Fruit fly (Drosophila melanogaster): ENCODE measurements around the gene CG10365.

Gene CG10365

DNA sequence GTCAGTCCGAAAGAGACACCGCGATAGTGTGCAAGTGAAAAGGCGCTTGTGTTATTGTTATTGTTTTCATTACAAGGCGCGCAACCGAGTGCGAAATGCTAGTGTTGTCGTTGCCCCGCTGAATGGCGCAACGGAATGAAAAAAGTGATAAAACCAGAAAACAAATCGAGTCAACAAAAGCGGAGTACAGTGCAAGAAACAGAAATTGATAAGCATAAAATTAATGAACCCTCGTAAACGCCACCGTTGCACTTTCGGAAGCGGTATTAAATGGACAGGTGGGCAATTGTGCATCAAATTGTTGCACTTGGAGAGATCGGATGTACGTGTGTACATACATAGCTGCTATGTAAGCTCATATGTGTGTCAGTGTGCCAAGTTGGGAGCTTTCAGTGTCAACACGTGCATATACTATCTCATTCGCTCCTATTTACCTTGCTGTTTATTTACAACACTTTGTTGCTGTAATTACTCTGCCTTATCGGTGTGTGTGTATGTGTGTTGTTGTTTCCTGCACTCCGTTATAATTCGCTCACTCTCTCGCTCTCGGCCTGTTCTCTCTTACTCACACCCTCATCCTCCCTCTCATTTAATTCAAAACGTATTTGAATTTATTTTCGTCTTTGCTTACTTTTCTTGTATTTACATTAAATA, 377 bp downstream of the CG10365 start:
- TF ChIP-seq EcR (GFP tag; optimal IDR thresholded peaks at IDR 0.05) = peak in 1 of 2 experiments; percentile 11
- TF ChIP-seq CG8478 (optimal IDR thresholded peaks at IDR 0.05) = no peak

DNA sequence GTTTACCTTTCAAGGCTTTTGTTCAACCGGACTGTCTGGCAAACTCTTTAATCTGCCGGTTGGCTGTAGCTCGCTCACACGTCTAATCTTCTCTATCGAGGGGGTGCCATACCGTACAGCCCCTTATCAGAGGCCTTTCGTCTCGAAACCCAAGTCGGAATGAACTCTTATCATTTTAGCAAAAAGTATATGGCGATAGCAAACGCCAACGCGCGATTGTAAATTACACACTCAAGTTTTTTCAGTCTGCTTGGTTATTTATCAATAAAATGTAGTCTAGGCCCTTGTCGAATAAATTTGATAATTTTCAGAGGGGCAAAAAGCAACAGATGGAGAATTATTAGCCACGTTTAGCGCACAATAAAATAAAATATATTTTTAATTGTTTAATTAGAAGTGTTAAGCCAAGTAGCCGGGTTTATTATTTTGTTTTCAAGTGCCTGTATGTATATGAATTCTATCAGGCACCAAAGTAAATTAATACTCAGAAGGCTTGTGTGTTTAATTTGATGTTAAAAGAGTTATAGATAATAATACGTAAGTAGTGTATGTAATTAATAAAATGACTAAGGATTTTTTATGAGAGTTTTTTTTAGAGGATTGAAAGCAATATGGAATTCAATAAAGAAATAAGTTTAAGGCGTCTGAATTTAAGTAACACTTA, 1.8 kb downstream of the CG10365 start:
- TF ChIP-seq pan (optimal IDR thresholded peaks at IDR 0.05) (no peak), Dll (optimal IDR thresholded peaks at IDR 0.05) (no peak), usp (GFP tag; optimal IDR thresholded peaks at IDR 0.05) (no peak), psq (optimal IDR thresholded peaks at IDR 0.05) (no peak), EcR (GFP tag; optimal IDR thresholded peaks at IDR 0.05) (no peak), CG8478 (optimal IDR thresholded peaks at IDR 0.05) (no peak)

DNA sequence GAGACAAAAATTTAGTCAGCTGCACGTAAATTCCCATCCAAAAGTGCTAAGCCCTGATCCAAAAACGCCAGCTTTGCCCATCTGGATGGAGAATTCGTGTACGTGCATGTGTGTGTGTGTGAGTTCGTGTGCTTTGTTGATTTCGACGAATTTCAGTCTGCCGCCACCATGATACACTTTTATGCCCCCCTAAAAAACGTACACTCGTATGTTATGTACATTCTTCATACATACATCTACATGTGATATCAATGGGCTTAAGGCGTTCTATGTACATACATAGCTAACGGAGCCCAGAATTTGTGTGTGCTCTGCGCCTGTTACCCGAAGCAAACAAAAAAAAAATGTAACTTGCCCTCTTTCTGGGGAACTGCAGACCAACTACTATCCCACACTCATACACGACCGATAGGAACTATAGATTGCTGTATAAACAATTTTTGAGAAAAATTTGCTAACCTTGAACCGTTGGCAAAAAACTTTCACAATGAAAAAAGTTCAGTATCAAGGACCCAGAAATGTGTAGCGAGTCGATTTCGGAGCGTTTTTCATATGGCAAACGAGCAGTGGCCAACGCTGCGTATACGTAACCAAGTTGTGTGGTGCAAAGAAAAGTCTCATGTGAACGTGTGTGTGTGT, 2.7 kb downstream of the CG10365 start:
- TF ChIP-seq psq (optimal IDR thresholded peaks at IDR 0.05) = no peak
- no peak for TF ChIP-seq EcR (GFP tag; optimal IDR thresholded peaks at IDR 0.05)
- no peak for TF ChIP-seq pan (optimal IDR thresholded peaks at IDR 0.05)
- TF ChIP-seq usp (GFP tag; optimal IDR thresholded peaks at IDR 0.05) = no peak
- TF ChIP-seq Dll (optimal IDR thresholded peaks at IDR 0.05) = no peak
- TF ChIP-seq CG8478 (optimal IDR thresholded peaks at IDR 0.05) = no peak

DNA sequence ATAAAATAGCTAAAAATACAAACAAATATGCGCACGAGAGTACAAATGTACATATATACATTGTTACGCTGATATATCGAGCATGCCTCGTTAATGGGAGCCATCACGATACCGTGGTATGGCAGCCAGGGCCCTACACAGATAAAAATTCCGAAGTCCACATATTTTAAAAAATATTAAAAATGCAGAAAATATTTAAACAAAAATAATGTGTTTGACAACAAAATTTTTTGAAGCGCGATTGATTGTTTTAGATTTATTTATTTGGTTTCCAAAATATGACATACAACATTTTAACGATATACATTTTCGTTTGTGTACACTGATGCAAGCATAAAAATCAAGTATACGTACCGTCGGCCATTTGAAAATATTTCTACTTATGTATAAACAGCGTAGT, 3.6 kb downstream of the CG10365 start:
- no peak for TF ChIP-seq pan (optimal IDR thresholded peaks at IDR 0.05)

DNA sequence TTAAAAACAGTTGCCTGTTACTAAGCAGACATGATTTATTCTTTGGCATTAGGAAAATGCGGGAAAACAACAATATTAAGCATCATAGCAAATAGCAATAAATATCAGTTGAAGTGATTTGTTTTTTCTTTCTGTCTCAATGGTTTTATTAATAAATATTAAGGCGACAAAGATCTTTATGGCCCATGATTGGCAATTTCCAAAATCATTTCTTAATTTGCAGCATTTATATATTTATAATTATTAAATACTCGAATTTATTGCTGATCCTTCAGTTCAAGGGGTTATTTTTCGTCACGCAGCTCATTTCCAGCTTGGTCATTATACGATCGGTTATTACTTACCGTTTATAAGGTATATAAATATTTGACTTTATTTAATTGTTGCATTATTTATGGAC, 4.5 kb downstream of the CG10365 start:
- TF ChIP-seq Dll (optimal IDR thresholded peaks at IDR 0.05) (no peak), pan (optimal IDR thresholded peaks at IDR 0.05) (no peak), CG8478 (optimal IDR thresholded peaks at IDR 0.05) (no peak), usp (GFP tag; optimal IDR thresholded peaks at IDR 0.05) (no peak), EcR (GFP tag; optimal IDR thresholded peaks at IDR 0.05) (no peak), psq (optimal IDR thresholded peaks at IDR 0.05) (no peak)

DNA sequence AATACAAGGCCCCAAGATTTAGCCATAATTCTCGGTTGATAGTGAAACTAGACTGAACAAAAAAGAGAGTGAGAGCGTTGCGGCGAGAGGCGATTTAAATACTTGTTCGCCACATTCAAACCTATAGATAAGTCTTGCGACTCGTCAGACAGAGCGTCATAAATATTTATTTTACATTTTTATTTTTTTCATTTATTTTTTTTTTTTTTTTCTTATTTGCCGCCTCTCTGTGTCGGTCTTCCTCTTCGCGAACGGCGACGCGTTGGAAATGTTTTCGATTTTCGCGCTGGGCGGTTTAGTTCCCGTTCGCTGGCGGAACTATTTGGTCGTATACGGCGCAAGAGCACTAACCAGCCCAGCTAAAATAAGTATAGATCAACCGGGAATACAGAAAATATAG, 5.0 kb downstream of the CG10365 start:
- TF ChIP-seq CG8478 (optimal IDR thresholded peaks at IDR 0.05) (no peak), Dll (optimal IDR thresholded peaks at IDR 0.05) (no peak), pan (optimal IDR thresholded peaks at IDR 0.05) (no peak), usp (GFP tag; optimal IDR thresholded peaks at IDR 0.05) (no peak), psq (optimal IDR thresholded peaks at IDR 0.05) (no peak), EcR (GFP tag; optimal IDR thresholded peaks at IDR 0.05) (no peak)

DNA sequence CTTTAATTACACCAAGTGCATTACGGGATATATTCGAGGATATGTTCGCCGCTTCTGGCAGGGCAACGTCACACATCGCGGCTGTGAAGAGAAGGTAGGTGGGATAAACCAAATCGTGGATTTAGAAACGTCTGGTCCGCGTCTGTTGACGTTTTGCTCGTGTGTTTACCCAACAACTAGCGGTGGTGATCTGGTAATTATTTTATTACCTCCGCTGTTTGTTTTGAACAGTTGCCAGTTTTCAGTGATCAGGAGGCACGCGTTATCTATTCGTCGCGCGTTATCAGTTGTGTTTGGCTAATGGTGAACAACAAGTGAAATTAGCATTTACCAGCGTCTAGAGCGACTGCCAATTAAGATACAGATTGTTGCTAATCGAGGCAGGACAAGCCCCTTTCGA, 5.9 kb downstream of the CG10365 start:
- TF ChIP-seq CG8478 (optimal IDR thresholded peaks at IDR 0.05) (no peak), usp (GFP tag; optimal IDR thresholded peaks at IDR 0.05) (no peak), psq (optimal IDR thresholded peaks at IDR 0.05) (no peak), EcR (GFP tag; optimal IDR thresholded peaks at IDR 0.05) (no peak), pan (optimal IDR thresholded peaks at IDR 0.05) (no peak), Dll (optimal IDR thresholded peaks at IDR 0.05) (no peak)

DNA sequence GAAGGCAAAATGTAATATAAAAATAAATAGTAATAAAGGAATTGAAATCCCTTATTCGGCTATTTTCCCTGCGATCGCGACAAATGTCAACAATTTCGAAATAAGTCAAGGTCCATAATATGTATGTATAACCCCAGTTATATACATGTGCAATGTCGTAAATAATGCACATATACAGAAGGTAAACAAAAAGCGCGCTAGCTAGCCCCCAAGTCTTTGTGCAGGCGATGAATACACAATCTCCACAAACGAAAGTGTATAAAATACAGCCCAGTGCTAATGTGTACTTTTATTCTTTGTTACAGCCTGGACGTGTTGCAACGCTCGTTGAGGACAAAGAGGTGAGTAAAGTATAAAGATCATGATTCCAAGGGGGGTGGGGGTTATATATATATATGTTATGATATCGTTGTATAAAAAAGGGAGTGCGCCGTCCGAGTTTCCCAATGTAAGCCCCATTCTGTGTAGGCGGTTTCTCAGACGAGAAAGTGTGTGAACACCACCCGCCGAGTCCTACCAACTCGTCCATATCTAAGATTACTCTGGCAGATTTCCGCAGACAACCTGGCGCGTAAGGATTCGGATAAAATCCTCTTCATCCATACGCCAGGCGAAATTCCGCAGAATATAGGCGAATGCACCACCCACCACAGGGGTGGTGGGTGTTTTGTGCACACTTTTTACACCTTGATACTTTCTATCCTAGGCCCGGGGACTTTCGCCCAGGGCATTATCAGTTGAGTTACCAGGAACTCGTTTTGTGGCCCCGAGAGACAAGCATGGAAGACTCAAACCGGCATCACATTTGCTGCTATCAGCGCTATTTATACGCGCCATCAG, 6.7 kb downstream of the CG10365 start:
- no peak for TF ChIP-seq pan (optimal IDR thresholded peaks at IDR 0.05)
- no peak for TF ChIP-seq Dll (optimal IDR thresholded peaks at IDR 0.05)
- TF ChIP-seq CG8478 (optimal IDR thresholded peaks at IDR 0.05) = no peak
- TF ChIP-seq psq (optimal IDR thresholded peaks at IDR 0.05) = no peak
- TF ChIP-seq EcR (GFP tag; optimal IDR thresholded peaks at IDR 0.05) = no peak
- no peak for TF ChIP-seq usp (GFP tag; optimal IDR thresholded peaks at IDR 0.05)

DNA sequence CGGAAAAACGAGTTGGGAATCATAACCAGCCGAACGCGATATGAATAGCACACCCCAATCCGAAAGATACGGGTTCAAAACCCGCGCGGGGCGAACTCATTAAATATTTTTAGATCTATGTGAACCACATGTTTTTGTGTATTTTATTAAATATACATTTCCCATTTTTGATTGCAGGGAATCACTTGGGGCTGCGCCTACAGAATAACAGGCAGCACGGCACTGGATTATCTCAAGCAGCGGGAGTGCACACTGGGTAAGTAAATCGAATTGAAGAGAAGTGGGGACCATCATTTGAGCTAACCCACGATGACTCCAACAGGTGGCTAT, 7.3 kb downstream of the CG10365 start:
- no peak for TF ChIP-seq pan (optimal IDR thresholded peaks at IDR 0.05)
- no peak for TF ChIP-seq EcR (GFP tag; optimal IDR thresholded peaks at IDR 0.05)
- TF ChIP-seq psq (optimal IDR thresholded peaks at IDR 0.05) = no peak
- no peak for TF ChIP-seq CG8478 (optimal IDR thresholded peaks at IDR 0.05)

DNA sequence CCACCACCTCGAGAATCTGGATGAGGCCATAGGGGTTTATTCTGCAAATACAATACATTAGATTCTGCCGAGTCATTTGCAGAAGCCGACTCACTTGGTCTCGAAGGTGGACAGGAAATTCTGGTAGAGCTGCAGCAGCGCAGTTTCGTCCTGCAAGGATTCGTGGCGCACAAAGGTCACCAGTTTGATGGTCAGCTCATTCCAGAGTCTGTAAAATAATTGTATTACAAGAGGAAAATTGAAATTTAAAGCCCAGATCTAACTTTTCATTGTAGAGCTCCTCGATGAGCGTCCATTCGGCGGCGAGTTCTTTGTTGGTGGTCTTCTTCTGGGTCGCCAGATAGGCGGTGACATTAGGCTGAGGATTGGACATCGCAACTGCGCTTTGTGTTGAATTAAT, 9.4 kb downstream of the CG10365 start:
- no peak for TF ChIP-seq Dll (optimal IDR thresholded peaks at IDR 0.05)
- no peak for TF ChIP-seq psq (optimal IDR thresholded peaks at IDR 0.05)
- TF ChIP-seq usp (GFP tag; optimal IDR thresholded peaks at IDR 0.05) = no peak
- TF ChIP-seq EcR (GFP tag; optimal IDR thresholded peaks at IDR 0.05) = no peak
- TF ChIP-seq CG8478 (optimal IDR thresholded peaks at IDR 0.05) = no peak
- no peak for TF ChIP-seq pan (optimal IDR thresholded peaks at IDR 0.05)

DNA sequence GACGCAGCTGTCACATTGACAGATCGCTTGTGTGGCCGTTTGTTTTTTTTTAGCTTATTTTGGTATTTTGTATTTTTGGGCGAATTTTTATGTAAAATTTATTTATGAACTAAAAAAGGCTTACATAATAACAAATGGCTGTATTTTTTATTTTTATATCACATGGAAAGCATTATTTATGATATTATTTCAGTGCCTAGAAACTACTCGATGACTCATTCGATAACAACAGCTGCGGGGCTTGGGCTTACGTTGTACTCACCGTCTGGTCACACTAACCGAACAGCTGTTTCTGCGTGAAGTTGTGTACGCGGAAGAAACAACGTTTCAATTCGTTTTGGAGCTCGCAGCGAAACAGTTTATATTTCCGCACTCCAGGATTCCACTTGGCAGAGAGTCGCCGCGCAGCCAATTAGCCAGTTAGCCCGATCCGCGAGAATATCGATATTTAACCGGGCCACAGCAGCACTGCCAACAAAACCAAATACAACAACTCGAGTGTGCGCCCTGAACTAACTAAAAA, 9.9 kb downstream of the CG10365 start, which contains the start of the genes Hmgcr and Rpn9:
TSS of gene Hmgcr (plus strand) at position 335 of the 523 bp plus-strand sequence.
TSS of gene Rpn9 (minus strand) at position 473 of the 523 bp plus-strand sequence.
- TF ChIP-seq CG8478 (optimal IDR thresholded peaks at IDR 0.05) = no peak

DNA sequence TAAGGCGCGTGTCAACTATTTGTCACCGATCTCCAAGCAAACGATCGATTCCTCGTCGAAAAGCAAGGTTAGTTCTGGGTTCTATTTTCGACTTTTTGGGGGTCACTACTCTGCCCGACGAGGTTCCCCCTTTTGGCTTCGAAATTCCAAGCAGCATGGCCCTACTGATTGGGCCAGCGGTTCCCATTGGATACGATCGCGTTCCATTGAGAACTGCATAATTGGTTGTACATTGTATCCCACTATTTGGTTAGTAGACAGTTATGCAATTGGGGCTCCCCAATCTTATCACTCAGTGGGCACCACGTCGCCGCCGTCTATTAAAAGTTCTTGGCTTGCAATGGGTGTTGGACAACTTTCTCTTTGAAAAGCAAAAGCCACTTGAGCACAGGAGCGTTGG, 10.6 kb downstream of the CG10365 start:
- TF ChIP-seq EcR (GFP tag; optimal IDR thresholded peaks at IDR 0.05) (no peak), Dll (optimal IDR thresholded peaks at IDR 0.05) (no peak), pan (optimal IDR thresholded peaks at IDR 0.05) (no peak), usp (GFP tag; optimal IDR thresholded peaks at IDR 0.05) (no peak), psq (optimal IDR thresholded peaks at IDR 0.05) (no peak), CG8478 (optimal IDR thresholded peaks at IDR 0.05) (no peak)
